Worm (Caenorhabditis elegans): Measurements from ENCODE around the gene C05D10.4.

Gene C05D10.4

ce11 chrIII:6110187-6110586, 7.5 kb upstream of the C05D10.4 start:
- TF ChIP-seq F13C5.2 (tag; optimal IDR thresholded peaks at IDR 0.05), result no peak
- TF ChIP-seq tra-4 (tag; optimal IDR thresholded peaks at IDR 0.05), result no peak
- no peak for TF ChIP-seq sea-1 (GFP tag; conservative IDR thresholded peaks at IDR 0.05)
- no peak for TF ChIP-seq hmbx-1 (tag; optimal IDR thresholded peaks at IDR 0.05)
- TF ChIP-seq ceh-36 (tag; optimal IDR thresholded peaks at IDR 0.05), result no peak
- no peak for TF ChIP-seq tbx-37 (GFP tag; conservative IDR thresholded peaks at IDR 0.05)
- no peak for TF ChIP-seq ceh-13 (GFP tag; optimal IDR thresholded peaks at IDR 0.05)
- no peak for TF ChIP-seq ets-7 (tag; optimal IDR thresholded peaks at IDR 0.05)
- TF ChIP-seq hnd-1 (tag; optimal IDR thresholded peaks at IDR 0.05), result no peak
- TF ChIP-seq hmg-4 (GFP tag; optimal IDR thresholded peaks at IDR 0.05), result no peak

ce11 chrIII:6105897-6106296, 3.2 kb upstream of the C05D10.4 start:
- no peak for TF ChIP-seq sea-1 (GFP tag; conservative IDR thresholded peaks at IDR 0.05)
- TF ChIP-seq hmbx-1 (tag; optimal IDR thresholded peaks at IDR 0.05), result no peak
- TF ChIP-seq tbx-11 (GFP tag; IDR thresholded peaks at IDR 0.05), result no peak
- TF ChIP-seq ceh-36 (tag; optimal IDR thresholded peaks at IDR 0.05), result no peak
- TF ChIP-seq tra-4 (tag; optimal IDR thresholded peaks at IDR 0.05), result no peak
- no peak for TF ChIP-seq F13C5.2 (tag; optimal IDR thresholded peaks at IDR 0.05)
- TF ChIP-seq ceh-13 (GFP tag; optimal IDR thresholded peaks at IDR 0.05), result no peak
- TF ChIP-seq aly-1 (tag; optimal IDR thresholded peaks at IDR 0.05), result no peak
- no peak for TF ChIP-seq hmg-4 (GFP tag; optimal IDR thresholded peaks at IDR 0.05)
- TF ChIP-seq scrt-1 (GFP tag; IDR thresholded peaks at IDR 0.05), result no peak
- no peak for TF ChIP-seq tbx-37 (GFP tag; conservative IDR thresholded peaks at IDR 0.05)
- TF ChIP-seq flt-1 (GFP tag; IDR thresholded peaks at IDR 0.05), result no peak
- TF ChIP-seq ama-1 (optimal IDR thresholded peaks at IDR 0.05), result no peak
- no peak for TF ChIP-seq B0310.2 (tag; optimal IDR thresholded peaks at IDR 0.05)
- no peak for TF ChIP-seq pes-1 (GFP tag; IDR thresholded peaks at IDR 0.05)
- no peak for TF ChIP-seq ets-7 (tag; optimal IDR thresholded peaks at IDR 0.05)
- no peak for TF ChIP-seq hnd-1 (tag; optimal IDR thresholded peaks at IDR 0.05)

ce11 chrIII:6095654-6096053, 7.0 kb downstream of the C05D10.4 start:
- TF ChIP-seq tbx-37 (GFP tag; conservative IDR thresholded peaks at IDR 0.05), result no peak
- TF ChIP-seq ama-1 (optimal IDR thresholded peaks at IDR 0.05), result no peak
- no peak for TF ChIP-seq aly-1 (tag; optimal IDR thresholded peaks at IDR 0.05)
- no peak for TF ChIP-seq tbx-11 (GFP tag; IDR thresholded peaks at IDR 0.05)
- TF ChIP-seq F13C5.2 (tag; optimal IDR thresholded peaks at IDR 0.05), result no peak
- TF ChIP-seq scrt-1 (GFP tag; IDR thresholded peaks at IDR 0.05), result no peak
- no peak for TF ChIP-seq B0310.2 (tag; optimal IDR thresholded peaks at IDR 0.05)
- no peak for TF ChIP-seq ceh-13 (GFP tag; optimal IDR thresholded peaks at IDR 0.05)
- no peak for TF ChIP-seq pes-1 (GFP tag; IDR thresholded peaks at IDR 0.05)

ce11 chrIII:6087705-6088359, 14.8 kb downstream of the C05D10.4 start, which contains the start of gene wht-1:
TSS of gene wht-1 (minus strand) at chrIII:6087755.
- TF ChIP-seq ceh-36 (tag; optimal IDR thresholded peaks at IDR 0.05) (no peak), hmg-4 (GFP tag; optimal IDR thresholded peaks at IDR 0.05) (no peak), B0310.2 (tag; optimal IDR thresholded peaks at IDR 0.05) (no peak), hmbx-1 (tag; optimal IDR thresholded peaks at IDR 0.05) (no peak), scrt-1 (GFP tag; IDR thresholded peaks at IDR 0.05) (no peak), flt-1 (GFP tag; IDR thresholded peaks at IDR 0.05) (no peak), sea-1 (GFP tag; conservative IDR thresholded peaks at IDR 0.05) (no peak), tra-4 (tag; optimal IDR thresholded peaks at IDR 0.05) (no peak), hnd-1 (tag; optimal IDR thresholded peaks at IDR 0.05) (no peak), ceh-13 (GFP tag; optimal IDR thresholded peaks at IDR 0.05) (no peak), ets-7 (tag; optimal IDR thresholded peaks at IDR 0.05) (no peak), aly-1 (tag; optimal IDR thresholded peaks at IDR 0.05) (no peak), tbx-11 (GFP tag; IDR thresholded peaks at IDR 0.05) (no peak), ama-1 (optimal IDR thresholded peaks at IDR 0.05) (no peak), tbx-37 (GFP tag; conservative IDR thresholded peaks at IDR 0.05) (no peak), pes-1 (GFP tag; IDR thresholded peaks at IDR 0.05) (no peak), F13C5.2 (tag; optimal IDR thresholded peaks at IDR 0.05) (no peak)

- TF ChIP-seq ceh-13 (GFP tag; optimal IDR thresholded peaks at IDR 0.05) (no peak), ama-1 (optimal IDR thresholded peaks at IDR 0.05) (no peak), tra-4 (tag; optimal IDR thresholded peaks at IDR 0.05) (no peak), flt-1 (GFP tag; IDR thresholded peaks at IDR 0.05) (no peak), hmbx-1 (tag; optimal IDR thresholded peaks at IDR 0.05) (no peak), sea-1 (GFP tag; conservative IDR thresholded peaks at IDR 0.05) (no peak), scrt-1 (GFP tag; IDR thresholded peaks at IDR 0.05) (no peak), ets-7 (tag; optimal IDR thresholded peaks at IDR 0.05) (no peak), B0310.2 (tag; optimal IDR thresholded peaks at IDR 0.05) (no peak), hmg-4 (GFP tag; optimal IDR thresholded peaks at IDR 0.05) (no peak), F13C5.2 (tag; optimal IDR thresholded peaks at IDR 0.05) (no peak), aly-1 (tag; optimal IDR thresholded peaks at IDR 0.05) (no peak), pes-1 (GFP tag; IDR thresholded peaks at IDR 0.05) (no peak), ceh-36 (tag; optimal IDR thresholded peaks at IDR 0.05) (no peak), tbx-11 (GFP tag; IDR thresholded peaks at IDR 0.05) (no peak), hnd-1 (tag; optimal IDR thresholded peaks at IDR 0.05) (no peak), tbx-37 (GFP tag; conservative IDR thresholded peaks at IDR 0.05) (no peak)
Observed at ce11 chrIII:6085311-6085710, 17.4 kb downstream of the C05D10.4 start.

ce11 chrIII:6080263-6080662, 22.4 kb downstream of the C05D10.4 start, which contains the start of gene attf-4:
TSS of gene attf-4 (plus strand) at chrIII:6080563.
- TF ChIP-seq sea-1 (GFP tag; conservative IDR thresholded peaks at IDR 0.05), result no peak
- TF ChIP-seq ama-1 (optimal IDR thresholded peaks at IDR 0.05), result no peak
- no peak for TF ChIP-seq ets-7 (tag; optimal IDR thresholded peaks at IDR 0.05)
- TF ChIP-seq hmbx-1 (tag; optimal IDR thresholded peaks at IDR 0.05), result no peak
- TF ChIP-seq hnd-1 (tag; optimal IDR thresholded peaks at IDR 0.05), result no peak
- TF ChIP-seq aly-1 (tag; optimal IDR thresholded peaks at IDR 0.05), result no peak
- TF ChIP-seq pes-1 (GFP tag; IDR thresholded peaks at IDR 0.05), result no peak
- TF ChIP-seq scrt-1 (GFP tag; IDR thresholded peaks at IDR 0.05), result no peak
- TF ChIP-seq tbx-37 (GFP tag; conservative IDR thresholded peaks at IDR 0.05), result no peak
- no peak for TF ChIP-seq ceh-13 (GFP tag; optimal IDR thresholded peaks at IDR 0.05)
- no peak for TF ChIP-seq ceh-36 (tag; optimal IDR thresholded peaks at IDR 0.05)
- TF ChIP-seq F13C5.2 (tag; optimal IDR thresholded peaks at IDR 0.05), result no peak
- no peak for TF ChIP-seq tbx-11 (GFP tag; IDR thresholded peaks at IDR 0.05)
- no peak for TF ChIP-seq flt-1 (GFP tag; IDR thresholded peaks at IDR 0.05)
- TF ChIP-seq B0310.2 (tag; optimal IDR thresholded peaks at IDR 0.05), result no peak
- TF ChIP-seq tra-4 (tag; optimal IDR thresholded peaks at IDR 0.05), result no peak
- TF ChIP-seq hmg-4 (GFP tag; optimal IDR thresholded peaks at IDR 0.05), result no peak

All from whole organism, early embryonic.